Worm (Caenorhabditis elegans) whole organism, L1 larva: ENCODE data around the gene F38B6.4.

Source experiments
- C34B4.2 ChIP-seq: sonication (generic microtip); optimal IDR thresholded peaks from 2 replicates; lab custom pipeline; 2017; ENCODE audit warnings: mild to moderate bottlenecking, missing genetic modification characterization, missing compliant biosample characterization
- F16B12.6 ChIP-seq: fragments of 150-350 bp; optimal IDR thresholded peaks from 2 replicates; lab custom pipeline; 2014; ENCODE audit warnings: missing biosample characterization, missing genetic modification characterization
- alr-1 ChIP-seq: fragments of 200-800 bp; sonication (Bioruptor generic); optimal IDR thresholded peaks from 2 replicates; lab custom pipeline; 2018; ENCODE audit warnings: borderline replicate concordance, mild to moderate bottlenecking, missing genetic modification characterization, missing compliant biosample characterization
- aly-2 ChIP-seq: fragments of 150-350 bp; optimal IDR thresholded peaks from 2 replicates; lab custom pipeline; 2014; ENCODE audit warnings: missing biosample characterization, missing genetic modification characterization
- ama-1 ChIP-seq: fragments of 150-350 bp; optimal IDR thresholded peaks from 2 replicates; lab custom pipeline; 2014
- blmp-1 ChIP-seq: fragments of 150-350 bp; optimal IDR thresholded peaks from 2 replicates; lab custom pipeline; 2014; ENCODE audit warnings: missing biosample characterization, missing genetic modification characterization
- ceh-8 ChIP-seq: fragments of 200-800 bp; sonication (Bioruptor generic); optimal IDR thresholded peaks from 2 replicates; lab custom pipeline; 2018; ENCODE audit warnings: mild to moderate bottlenecking, missing genetic modification characterization, moderate library complexity, missing compliant biosample characterization
- ceh-90 ChIP-seq: sonication (generic microtip); optimal IDR thresholded peaks from 2 replicates; lab custom pipeline; 2016; ENCODE audit warnings: missing genetic modification characterization, missing compliant biosample characterization
- dsc-1 ChIP-seq: sonication (generic microtip); optimal IDR thresholded peaks from 2 replicates; lab custom pipeline; 2016; ENCODE audit warnings: mild to moderate bottlenecking, missing genetic modification characterization, missing compliant biosample characterization
- efl-1 ChIP-seq, 4 experiments: fragments of 150-350 bp; optimal IDR thresholded peaks in 3 of 4; peaks in 1 of 4; 1 replicate in 1 of 4; 2 replicates in 3 of 4; lab custom pipeline; 2014; ENCODE audit warnings: missing biosample characterization in 2 of 4, missing genetic modification characterization in 2 of 4, missing genetic modification reagents in 2 of 4
- efl-3 ChIP-seq: fragments of 200-800 bp; sonication (Bioruptor generic); optimal IDR thresholded peaks from 2 replicates; lab custom pipeline; 2018; ENCODE audit warnings: mild to moderate bottlenecking, missing genetic modification characterization, missing compliant biosample characterization
- egl-13 ChIP-seq: sonication (generic microtip); optimal IDR thresholded peaks from 2 replicates; lab custom pipeline; 2016; ENCODE audit warnings: missing genotype, missing genetic modification reagents, missing genetic modification characterization, missing compliant biosample characterization
- elt-2 ChIP-seq: sonication (generic microtip); optimal IDR thresholded peaks from 2 replicates; lab custom pipeline; 2016; ENCODE audit warnings: missing genetic modification characterization, mild to moderate bottlenecking, inconsistent platforms, missing compliant biosample characterization, missing genetic modification reagents
- elt-3 ChIP-seq, 6 experiments: fragments of 150-350 bp in 1 of 6; sonication (generic microtip); optimal IDR thresholded peaks; 2 replicates each; lab custom pipeline; 2017 to 2018; ENCODE audit warnings: missing biosample characterization in 6 of 6, missing genetic modification characterization in 6 of 6, inconsistent platforms in 1 of 6
- ets-5 ChIP-seq: fragments of 200-800 bp; sonication (Bioruptor generic); IDR thresholded peaks from 2 replicates; pipeline ENCODE4 v1.3.6; 2022; ENCODE audit warnings: missing genetic modification characterization, missing compliant biosample characterization
- fkh-10 ChIP-seq: sonication (generic microtip); optimal IDR thresholded peaks from 2 replicates; lab custom pipeline; 2017; ENCODE audit warnings: missing biosample characterization, missing genetic modification reagents, missing genetic modification characterization
- hlh-17 ChIP-seq: fragments of 200-800 bp; sonication (Bioruptor generic); optimal IDR thresholded peaks from 2 replicates; lab custom pipeline; 2018; ENCODE audit warnings: missing genetic modification characterization, mild to moderate bottlenecking, missing compliant biosample characterization, moderate library complexity, borderline replicate concordance
- irx-1 ChIP-seq: sonication (generic microtip); optimal IDR thresholded peaks from 2 replicates; lab custom pipeline; 2016; ENCODE audit warnings: missing genetic modification characterization, missing compliant biosample characterization
- isw-1 ChIP-seq: fragments of 200-800 bp; sonication (Bioruptor generic); IDR thresholded peaks from 2 replicates; pipeline ENCODE4 v1.3.6; 2022; ENCODE audit warnings: missing genetic modification characterization, missing compliant biosample characterization
- jun-1 ChIP-seq: fragments of 150-350 bp; optimal IDR thresholded peaks from 2 replicates; lab custom pipeline; 2014; ENCODE audit warnings: missing biosample characterization, missing genetic modification reagents, missing genetic modification characterization
- lin-14 ChIP-seq: fragments of 200-800 bp; sonication (Bioruptor generic); optimal IDR thresholded peaks from 2 replicates; lab custom pipeline; 2018; ENCODE audit warnings: mild to moderate bottlenecking, missing genetic modification characterization, moderate library complexity, missing compliant biosample characterization
- lsy-2 ChIP-seq, 2 experiments: fragments of 150-350 bp; optimal IDR thresholded peaks; 2 replicates each; lab custom pipeline; 2014; ENCODE audit warnings: missing biosample characterization in 2 of 2, missing genetic modification characterization in 2 of 2
- mab-9 ChIP-seq: fragments of 200-800 bp; sonication (Bioruptor generic); IDR thresholded peaks from 2 replicates; pipeline ENCODE4 v1.3.6; 2022; ENCODE audit warnings: missing genetic modification reagents, missing genetic modification characterization, missing compliant biosample characterization
- mef-2 ChIP-seq: fragments of 150-350 bp; optimal IDR thresholded peaks from 2 replicates; lab custom pipeline; 2014; ENCODE audit warnings: missing biosample characterization, missing genetic modification characterization
- nhr-11 ChIP-seq: fragments of 150-350 bp; optimal IDR thresholded peaks from 2 replicates; lab custom pipeline; 2014; ENCODE audit warnings: missing biosample characterization, missing genetic modification characterization
- nhr-19 ChIP-seq: fragments of 200-800 bp; sonication (Bioruptor generic); conservative IDR thresholded peaks from 2 replicates; pipeline ENCODE4 v1.3.6; 2022; ENCODE audit warnings: missing genetic modification characterization, missing compliant biosample characterization
- nhr-20 ChIP-seq: sonication (generic microtip); optimal IDR thresholded peaks from 2 replicates; lab custom pipeline; 2016; ENCODE audit warnings: mild to moderate bottlenecking, missing genetic modification characterization, missing compliant biosample characterization
- nhr-237 ChIP-seq: fragments of 150-350 bp; optimal IDR thresholded peaks from 2 replicates; lab custom pipeline; 2014; ENCODE audit warnings: missing biosample characterization, missing genetic modification characterization
- nhr-47 ChIP-seq: sonication (generic microtip); optimal IDR thresholded peaks from 2 replicates; lab custom pipeline; 2016; ENCODE audit warnings: mild to moderate bottlenecking, missing genetic modification characterization, moderate library complexity, missing compliant biosample characterization
- nhr-71 ChIP-seq: sonication (generic microtip); optimal IDR thresholded peaks from 2 replicates; lab custom pipeline; 2016; ENCODE audit warnings: mild to moderate bottlenecking, missing genetic modification characterization, moderate library complexity, missing compliant biosample characterization
- nhr-76 ChIP-seq: sonication (generic microtip); optimal IDR thresholded peaks from 2 replicates; lab custom pipeline; 2017; ENCODE audit warnings: missing biosample characterization, missing genetic modification characterization
- nhr-77 ChIP-seq: fragments of 150-350 bp; optimal IDR thresholded peaks from 2 replicates; lab custom pipeline; 2014; ENCODE audit warnings: missing biosample characterization, missing genetic modification characterization
- nhr-85 ChIP-seq: sonication (generic microtip); peaks from one replicate; lab custom pipeline; 2016; ENCODE audit warnings: missing genetic modification characterization, inconsistent platforms, missing compliant biosample characterization
- nhr-90 ChIP-seq: sonication (generic microtip); optimal IDR thresholded peaks from 2 replicates; lab custom pipeline; 2016; ENCODE audit warnings: mild to moderate bottlenecking, missing genetic modification characterization, missing compliant biosample characterization; ENCODE audit not compliant: poor library complexity
- pqm-1 ChIP-seq: sonication (generic microtip); optimal IDR thresholded peaks from 3 replicates; lab custom pipeline; 2017; ENCODE audit warnings: missing biosample characterization, missing genetic modification characterization
- tbx-2 ChIP-seq: sonication (generic microtip); optimal IDR thresholded peaks from 2 replicates; lab custom pipeline; 2016; ENCODE audit warnings: missing genetic modification characterization, missing compliant biosample characterization
- unc-130 ChIP-seq: fragments of 150-350 bp; optimal IDR thresholded peaks from 2 replicates; lab custom pipeline; 2017; ENCODE audit warnings: missing biosample characterization, missing genetic modification characterization, inconsistent platforms
- unc-30 ChIP-seq: sonication (generic microtip); optimal IDR thresholded peaks from 2 replicates; lab custom pipeline; 2017; ENCODE audit warnings: missing biosample characterization, missing genetic modification characterization
- unc-86 ChIP-seq: sonication (generic microtip); optimal IDR thresholded peaks from 2 replicates; lab custom pipeline; 2016; ENCODE audit warnings: missing genetic modification characterization, missing compliant biosample characterization
- unc-98 ChIP-seq: fragments of 200-800 bp; sonication (Bioruptor generic); IDR thresholded peaks from 2 replicates; pipeline ENCODE4 v1.3.6; 2022; ENCODE audit warnings: missing genetic modification characterization, missing compliant biosample characterization
- zag-1 ChIP-seq: fragments of 150-350 bp; optimal IDR thresholded peaks from 2 replicates; lab custom pipeline; 2014; ENCODE audit warnings: missing biosample characterization, missing genetic modification characterization
- zip-4 ChIP-seq: fragments of 200-800 bp; sonication (Bioruptor generic); optimal IDR thresholded peaks from 2 replicates; lab custom pipeline; 2018; ENCODE audit warnings: mild to moderate bottlenecking, missing genetic modification characterization, moderate library complexity, missing compliant biosample characterization
- ztf-11 ChIP-seq, 2 experiments: sonication (generic microtip); optimal IDR thresholded peaks; 2 replicates each; lab custom pipeline; 2016 to 2017; ENCODE audit warnings: missing genetic modification characterization in 2 of 2, missing biosample characterization in 1 of 2, missing compliant biosample characterization in 1 of 2
- ztf-4 ChIP-seq: fragments of 150-350 bp; optimal IDR thresholded peaks from 2 replicates; lab custom pipeline; 2014; ENCODE audit warnings: missing biosample characterization, missing genetic modification characterization

F38B6.4 gene

ce11 chrX:6656770-6657169 lies 17.9 kb upstream of the F38B6.4 start:
- TF ChIP-seq elt-2: peak; percentile 34
- no peak for TF ChIP-seq alr-1

ce11 chrX:6662267-6662666 lies 12.4 kb upstream of the F38B6.4 start:
- TF ChIP-seq efl-1 (optimal IDR thresholded peaks at IDR 0.05; lab: Kevin White, UChicago) (no peak), efl-1 (GFP tag; optimal IDR thresholded peaks at IDR 0.05 in 1 of 2; lab: Kevin White, UChicago) (peak in 1 of 2 experiments; percentile 67), unc-30 (no peak)

DNA sequence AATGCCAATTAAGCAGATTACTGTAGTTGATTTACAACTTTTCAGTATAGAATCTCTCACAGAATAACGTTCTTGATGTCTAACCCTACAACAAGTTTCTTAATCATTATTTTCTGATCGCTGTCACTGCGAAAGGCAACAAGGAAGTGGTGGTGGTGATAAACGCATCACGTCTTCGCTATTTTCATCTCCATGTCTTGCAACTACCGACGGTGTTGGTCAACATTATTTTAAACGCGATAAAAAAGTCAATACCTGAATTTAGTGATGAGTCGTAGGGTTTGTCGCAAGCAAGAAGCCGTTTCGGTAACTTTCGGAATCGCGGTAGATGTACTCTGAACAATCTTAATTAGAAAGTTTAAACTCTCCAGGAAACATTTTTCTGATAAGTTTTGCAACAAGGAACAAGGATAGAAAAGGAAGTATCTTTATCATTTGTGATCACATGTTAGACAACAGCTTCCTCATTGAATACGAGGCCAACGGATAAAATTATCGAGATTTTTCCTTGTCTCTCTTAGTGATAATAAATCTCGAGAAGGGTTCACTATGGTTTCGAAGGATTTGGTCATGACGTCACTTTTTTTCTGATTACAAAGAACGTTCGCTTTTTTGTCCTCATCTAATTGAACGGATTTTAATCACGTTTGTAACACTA lies 10.8 kb upstream of the F38B6.4 start:
- no peak for TF ChIP-seq ceh-8 (GFP tag; lab: Kevin White, UChicago)
- TF ChIP-seq tbx-2 (tag; lab: Kevin White, UChicago): peak; percentile 53
- no peak for TF ChIP-seq mef-2 (tag; lab: Kevin White, UChicago)
- no peak for TF ChIP-seq aly-2 (tag; lab: Kevin White, UChicago)
- no peak for TF ChIP-seq fkh-10
- TF ChIP-seq blmp-1 (tag; lab: Kevin White, UChicago): peak; percentile 51
- TF ChIP-seq nhr-71: peak; percentile 22
- peak in 2 of 6 experiments; percentile 20 to 74 for TF ChIP-seq elt-3 (tag; optimal IDR thresholded peaks at IDR 0.05; lab: Kevin White, UChicago)
- peak; percentile 5 for TF ChIP-seq nhr-90
- TF ChIP-seq nhr-20 (tag; lab: Kevin White, UChicago): peak; percentile 42
- TF ChIP-seq efl-1 (optimal IDR thresholded peaks at IDR 0.05; lab: Kevin White, UChicago): no peak
- TF ChIP-seq efl-1 (GFP tag; optimal IDR thresholded peaks at IDR 0.05 in 1 of 2; lab: Kevin White, UChicago): peak in 1 of 2 experiments; percentile 59
- TF ChIP-seq C34B4.2 (tag; lab: Kevin White, UChicago): no peak
- TF ChIP-seq dsc-1 (tag; lab: Kevin White, UChicago): no peak
- TF ChIP-seq lin-14 (GFP tag; lab: Kevin White, UChicago): peak; percentile 19
- peak; percentile 73 for TF ChIP-seq nhr-85 (tag; lab: Kevin White, UChicago)
- peak; percentile 44 for TF ChIP-seq ztf-4 (tag; lab: Kevin White, UChicago)
- no peak for TF ChIP-seq ztf-11 (tag; optimal IDR thresholded peaks at IDR 0.05; lab: Kevin White, UChicago)
- TF ChIP-seq unc-30: no peak

- no peak for TF ChIP-seq ets-5 (GFP tag; lab: Robert Waterston, UW)
- TF ChIP-seq hlh-17 (GFP tag; lab: Kevin White, UChicago): no peak
- TF ChIP-seq unc-30: no peak
- no peak for TF ChIP-seq ama-1 (lab: Kevin White, UChicago)
- no peak for TF ChIP-seq ceh-90 (tag; lab: Kevin White, UChicago)
- TF ChIP-seq nhr-47 (tag; lab: Kevin White, UChicago): no peak
- TF ChIP-seq nhr-76 (tag; lab: Kevin White, UChicago): no peak
- TF ChIP-seq unc-98: no peak
- TF ChIP-seq elt-2: peak; percentile 27
- no peak for TF ChIP-seq mab-9 (GFP tag; lab: Robert Waterston, UW)
- TF ChIP-seq nhr-19 (GFP tag; lab: Robert Waterston, UW): no peak
- no peak for TF ChIP-seq C34B4.2 (tag; lab: Kevin White, UChicago)
- TF ChIP-seq pqm-1 (tag; lab: Kevin White, UChicago): no peak
- TF ChIP-seq nhr-71: peak; percentile 42
- no peak for TF ChIP-seq nhr-237 (tag; lab: Kevin White, UChicago)
- TF ChIP-seq jun-1 (tag; lab: Kevin White, UChicago): no peak
- no peak for TF ChIP-seq isw-1
- no peak for TF ChIP-seq nhr-85 (tag; lab: Kevin White, UChicago)
- TF ChIP-seq fkh-10: no peak
- TF ChIP-seq irx-1 (tag; lab: Kevin White, UChicago): no peak
- no peak for TF ChIP-seq F16B12.6 (tag; lab: Kevin White, UChicago)
- TF ChIP-seq zag-1 (tag; lab: Kevin White, UChicago): no peak
- TF ChIP-seq nhr-77 (tag; lab: Kevin White, UChicago): no peak
- no peak for TF ChIP-seq zip-4 (GFP tag; lab: Kevin White, UChicago)
- TF ChIP-seq dsc-1 (tag; lab: Kevin White, UChicago): peak; percentile 46
- no peak for TF ChIP-seq ztf-11 (tag; optimal IDR thresholded peaks at IDR 0.05; lab: Kevin White, UChicago)
- TF ChIP-seq mef-2 (tag; lab: Kevin White, UChicago): no peak
- TF ChIP-seq lsy-2 (tag; optimal IDR thresholded peaks at IDR 0.05; lab: Kevin White, UChicago): no peak
- TF ChIP-seq unc-86 (tag; lab: Kevin White, UChicago): no peak
- no peak for TF ChIP-seq nhr-11 (tag; lab: Kevin White, UChicago)
- TF ChIP-seq egl-13 (tag; lab: Kevin White, UChicago): no peak
- no peak for TF ChIP-seq unc-130 (tag; lab: Kevin White, UChicago)
- TF ChIP-seq efl-3 (GFP tag; lab: Kevin White, UChicago): no peak
Measured at ce11 chrX:6665129-6665858, 9.4 kb upstream of the F38B6.4 start.
